Worm (Caenorhabditis elegans) whole organism, L4/young adult: ENCODE data around the gene hot-7.

Experiments
- dao-5 ChIP-seq: sonication (generic microtip); optimal IDR thresholded peaks from 2 replicates; lab custom pipeline; 2016; ENCODE audit warnings: missing genotype, missing genetic modification characterization, moderate library complexity, missing compliant biosample characterization
- him-1 ChIP-seq: sonication (generic microtip); optimal IDR thresholded peaks from 2 replicates; lab custom pipeline; 2016; ENCODE audit warnings: missing genotype, missing genetic modification reagents, missing genetic modification characterization, missing compliant biosample characterization

ce11 chrII:14251400-14251940 lies 40.3 kb downstream of the hot-7 start:
- TF ChIP-seq him-1 (tag; lab: Kevin White, UChicago) (peak; percentile 87), dao-5 (tag; lab: Kevin White, UChicago) (peak; percentile 42)
